Fruit fly (Drosophila melanogaster) Kc167 (cell line): ENCODE data around the gene noc.

Experiments used
- Myc ChIP-seq: fragments of >200 bp; optimal IDR thresholded peaks from 2 replicates; lab custom pipeline; 2017; ENCODE audit warnings: missing external identifiers
- h ChIP-seq: fragments of >200 bp; optimal IDR thresholded peaks from 3 replicates; lab custom pipeline; 2018; ENCODE audit warnings: missing external identifiers
- insv ChIP-seq: fragments of >200 bp; optimal IDR thresholded peaks from 3 replicates; lab custom pipeline; 2018; ENCODE audit warnings: missing external identifiers
- psq ChIP-seq: fragments of >200 bp; optimal IDR thresholded peaks from 2 replicates; lab custom pipeline; 2017; ENCODE audit warnings: missing external identifiers

DNA sequence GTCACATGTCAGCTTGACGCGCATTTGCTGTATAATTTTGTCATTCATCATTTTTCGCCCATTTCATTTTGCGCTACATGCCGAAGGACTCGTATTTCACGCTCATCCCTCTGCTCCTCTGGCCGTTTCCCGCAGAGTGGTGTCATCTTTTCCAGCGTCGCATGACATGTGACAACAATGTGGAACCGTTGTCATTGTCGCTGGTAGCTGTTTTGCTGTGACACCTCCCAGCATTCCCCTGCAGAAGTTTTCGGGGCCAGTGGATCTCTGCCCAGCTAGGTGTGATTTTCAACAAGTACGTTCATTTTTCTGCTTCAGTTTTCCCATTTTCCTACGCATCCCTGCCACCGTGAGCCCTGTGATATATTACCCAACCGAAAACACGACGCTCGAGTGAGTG lies 26.7 kb downstream of the noc start:
- TF ChIP-seq Myc (lab: Kevin White, UChicago) (no peak), psq (lab: Kevin White, UChicago) (no peak), insv (lab: Kevin White, UChicago) (no peak), h (lab: Kevin White, UChicago) (no peak)
